Fruit fly (Drosophila melanogaster) whole organism, embryonic: Measurements from ENCODE around the gene mirr.

Source experiments
- ATbp ChIP-seq: fragments of 200-800 bp; sonication (Bioruptor generic); optimal IDR thresholded peaks from 2 replicates; lab custom pipeline; 2017; ENCODE audit warnings: missing biosample characterization, mild to moderate bottlenecking, missing genetic modification characterization, missing genetic modification reagents
- CG10654 ChIP-seq: fragments of 200-800 bp; sonication (Bioruptor generic); optimal IDR thresholded peaks from 2 replicates; lab custom pipeline; 2016; ENCODE audit warnings: missing biosample characterization, missing genetic modification characterization
- CG11504 ChIP-seq: fragments of 200-800 bp; sonication (Bioruptor generic); optimal IDR thresholded peaks from 3 replicates; lab custom pipeline; 2019; ENCODE audit warnings: missing biosample characterization, mild to moderate bottlenecking, missing genetic modification characterization, moderate library complexity
- CG12659 ChIP-seq: fragments of 200-800 bp; sonication (Bioruptor generic); optimal IDR thresholded peaks from 3 replicates; lab custom pipeline; 2017; ENCODE audit warnings: mild to moderate bottlenecking, missing biosample characterization, missing genetic modification reagents, missing genetic modification characterization
- CG15479 ChIP-seq: fragments of 200-800 bp; sonication (Bioruptor generic); optimal IDR thresholded peaks from 3 replicates; lab custom pipeline; 2019; ENCODE audit warnings: missing biosample characterization, mild to moderate bottlenecking, missing genetic modification characterization, moderate library complexity
- CG18011 ChIP-seq: fragments of 200-800 bp; sonication (Bioruptor generic); optimal IDR thresholded peaks from 2 replicates; lab custom pipeline; 2017; ENCODE audit warnings: missing biosample characterization, missing genetic modification characterization, mild to moderate bottlenecking, moderate library complexity, missing genotype
- CG2889 ChIP-seq: fragments of 200-800 bp; sonication (Bioruptor generic); IDR thresholded peaks from 3 replicates; pipeline ENCODE4 v1.3.6; 2022; ENCODE audit warnings: missing biosample characterization, missing genetic modification characterization
- CG31441 ChIP-seq: fragments of 200-800 bp; sonication (Bioruptor generic); IDR thresholded peaks from 2 replicates; pipeline ENCODE4 v1.3.6; 2022; ENCODE audit warnings: missing biosample characterization, missing genetic modification characterization
- D19B ChIP-seq: fragments of 200-800 bp; sonication (Bioruptor generic); optimal IDR thresholded peaks from 2 replicates; lab custom pipeline; 2017; ENCODE audit warnings: missing biosample characterization, mild to moderate bottlenecking, missing genetic modification characterization
- Fer3 ChIP-seq: fragments of 200-800 bp; sonication (Bioruptor generic); optimal IDR thresholded peaks from 2 replicates; lab custom pipeline; 2018; ENCODE audit warnings: missing biosample characterization, mild to moderate bottlenecking, missing genetic modification characterization, moderate library complexity
- Rx ChIP-seq: fragments of 200-800 bp; sonication (Bioruptor generic); IDR thresholded peaks from 2 replicates; pipeline ENCODE4 v1.3.6; 2022; ENCODE audit warnings: missing biosample characterization, missing genetic modification characterization
- scrt ChIP-seq: fragments of 200-800 bp; sonication (Bioruptor generic); optimal IDR thresholded peaks from 2 replicates; lab custom pipeline; 2018; ENCODE audit warnings: missing biosample characterization, mild to moderate bottlenecking, missing genetic modification characterization, moderate library complexity
- usp ChIP-seq: fragments of >200 bp; optimal IDR thresholded peaks from 2 replicates; lab custom pipeline; 2017; ENCODE audit warnings: missing biosample characterization, missing genetic modification characterization

DNA sequence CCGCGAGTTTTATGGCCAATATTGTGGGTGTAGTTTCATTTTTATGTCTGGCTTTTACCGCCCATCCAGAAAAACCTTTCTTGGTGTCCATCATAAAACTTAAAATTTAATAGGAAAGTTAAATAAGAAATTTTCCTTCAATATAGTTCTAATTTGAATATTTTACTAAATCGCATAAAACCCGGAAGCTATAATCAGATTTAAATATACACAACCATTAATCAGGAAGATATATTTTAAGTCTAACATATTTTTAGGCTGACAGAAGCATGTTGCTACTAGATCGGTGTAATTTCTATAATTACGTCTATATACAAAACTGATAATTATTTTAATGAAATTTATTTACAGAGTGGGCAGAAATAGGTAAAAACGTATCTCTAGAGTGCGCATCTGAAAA, 42.3 kb downstream of the mirr start:
- TF ChIP-seq CG15479 (GFP tag; lab: Kevin White, UChicago), result no peak
- TF ChIP-seq CG18011 (GFP tag; lab: Kevin White, UChicago), result no peak
- no peak for TF ChIP-seq CG10654
- TF ChIP-seq CG2889 (GFP tag; lab: Robert Waterston, UW), result no peak
- TF ChIP-seq CG31441 (GFP tag; lab: Robert Waterston, UW), result no peak
- TF ChIP-seq usp (GFP tag; lab: Kevin White, UChicago), result no peak
- no peak for TF ChIP-seq ATbp (GFP tag; lab: Kevin White, UChicago)
- no peak for TF ChIP-seq Rx (GFP tag; lab: Robert Waterston, UW)
- TF ChIP-seq CG11504 (tag; lab: Kevin White, UChicago), result no peak
- no peak for TF ChIP-seq D19B (GFP tag; lab: Kevin White, UChicago)
- TF ChIP-seq scrt (GFP tag; lab: Kevin White, UChicago), result no peak
- no peak for TF ChIP-seq CG12659 (GFP tag; lab: Kevin White, UChicago)
- no peak for TF ChIP-seq Fer3 (tag; lab: Kevin White, UChicago)
